Fruit fly (Drosophila melanogaster) whole organism, embryonic: ENCODE results near the gene Ms.

Experiments
- Ada2b ChIP-seq: fragments of 200-800 bp; sonication (Bioruptor generic); IDR thresholded peaks from 2 replicates; pipeline ENCODE4 v1.3.6; 2022; ENCODE audit warnings: missing biosample characterization, missing genetic modification characterization
- CG10543 ChIP-seq: fragments of 200-800 bp; sonication (Bioruptor generic); optimal IDR thresholded peaks from 3 replicates; lab custom pipeline; 2017; ENCODE audit warnings: missing biosample characterization, mild to moderate bottlenecking, missing genetic modification characterization, moderate library complexity
- CG11247 ChIP-seq: fragments of 200-800 bp; sonication (Bioruptor generic); IDR thresholded peaks from 2 replicates; pipeline ENCODE4 v1.3.6; 2022; ENCODE audit warnings: missing biosample characterization, missing genetic modification characterization
- CG12071 ChIP-seq: fragments of 200-800 bp; sonication (Bioruptor generic); optimal IDR thresholded peaks from 3 replicates; lab custom pipeline; 2018; ENCODE audit warnings: missing biosample characterization, mild to moderate bottlenecking, missing genetic modification characterization
- CG12299 ChIP-seq: fragments of 200-800 bp; sonication (Bioruptor generic); optimal IDR thresholded peaks from 2 replicates; lab custom pipeline; 2018; ENCODE audit warnings: missing biosample characterization, mild to moderate bottlenecking, missing genetic modification characterization
- CG12391 ChIP-seq: fragments of 200-800 bp; sonication (Bioruptor generic); optimal IDR thresholded peaks from 3 replicates; lab custom pipeline; 2018; ENCODE audit warnings: missing biosample characterization, mild to moderate bottlenecking, missing genetic modification characterization, moderate library complexity
- CG13624 ChIP-seq: fragments of 200-800 bp; sonication (Bioruptor generic); optimal IDR thresholded peaks from 2 replicates; lab custom pipeline; 2016; ENCODE audit warnings: missing biosample characterization, missing genetic modification characterization
- CG14441 ChIP-seq: fragments of 200-800 bp; sonication (Bioruptor generic); IDR thresholded peaks from 2 replicates; pipeline ENCODE4 v1.3.6; 2022; ENCODE audit warnings: missing biosample characterization, missing genetic modification characterization
- CG14667 ChIP-seq: fragments of 200-800 bp; sonication (Bioruptor generic); IDR thresholded peaks from 2 replicates; pipeline ENCODE4 v1.3.6; 2022; ENCODE audit warnings: missing biosample characterization, missing genetic modification characterization
- CG14710 ChIP-seq: fragments of 200-800 bp; sonication (Bioruptor generic); optimal IDR thresholded peaks from 3 replicates; lab custom pipeline; 2019; ENCODE audit warnings: missing biosample characterization, mild to moderate bottlenecking, missing genetic modification characterization, moderate library complexity
- CG15479 ChIP-seq: fragments of 200-800 bp; sonication (Bioruptor generic); optimal IDR thresholded peaks from 3 replicates; lab custom pipeline; 2019; ENCODE audit warnings: missing biosample characterization, mild to moderate bottlenecking, missing genetic modification characterization, moderate library complexity
- CG18262 ChIP-seq: fragments of 200-800 bp; optimal IDR thresholded peaks from 3 replicates; lab custom pipeline; 2019; ENCODE audit warnings: missing biosample characterization, mild to moderate bottlenecking, missing genetic modification characterization, moderate library complexity
- CG2120 ChIP-seq: fragments of 200-800 bp; sonication (Bioruptor generic); optimal IDR thresholded peaks from 3 replicates; lab custom pipeline; 2016; ENCODE audit warnings: missing biosample characterization, missing genetic modification characterization
- CG2875 ChIP-seq: fragments of 200-800 bp; sonication (Bioruptor generic); optimal IDR thresholded peaks from 2 replicates; lab custom pipeline; 2017; ENCODE audit warnings: missing biosample characterization, mild to moderate bottlenecking, missing genetic modification characterization, missing genetic modification reagents
- CG30403 ChIP-seq: fragments of 200-800 bp; sonication (Bioruptor generic); optimal IDR thresholded peaks from 3 replicates; lab custom pipeline; 2016; ENCODE audit warnings: missing biosample characterization, missing genetic modification characterization
- CG33213 ChIP-seq: fragments of 200-800 bp; sonication (Bioruptor generic); optimal IDR thresholded peaks from 3 replicates; lab custom pipeline; 2016; ENCODE audit warnings: missing biosample characterization, missing genetic modification characterization
- CG33557 ChIP-seq: fragments of 200-800 bp; sonication (Bioruptor generic); optimal IDR thresholded peaks from 2 replicates; lab custom pipeline; 2019; ENCODE audit warnings: missing biosample characterization, mild to moderate bottlenecking, missing genetic modification characterization, moderate library complexity
- CG7271 ChIP-seq: fragments of 200-800 bp; sonication (Bioruptor generic); optimal IDR thresholded peaks from 2 replicates; lab custom pipeline; 2018; ENCODE audit warnings: missing biosample characterization, mild to moderate bottlenecking, missing genetic modification characterization, moderate library complexity
- CG7556 ChIP-seq: fragments of 200-800 bp; sonication (Bioruptor generic); optimal IDR thresholded peaks from 2 replicates; lab custom pipeline; 2017; ENCODE audit warnings: missing biosample characterization, mild to moderate bottlenecking, missing genetic modification characterization
- CG7745 ChIP-seq: fragments of 200-800 bp; sonication (Bioruptor generic); optimal IDR thresholded peaks from 2 replicates; lab custom pipeline; 2018; ENCODE audit warnings: missing biosample characterization, mild to moderate bottlenecking, missing genetic modification characterization, moderate library complexity
- CG8388 ChIP-seq: fragments of 200-800 bp; sonication (Bioruptor generic); optimal IDR thresholded peaks from 2 replicates; lab custom pipeline; 2019; ENCODE audit warnings: missing biosample characterization, mild to moderate bottlenecking, missing genetic modification characterization, moderate library complexity
- CG9215 ChIP-seq: fragments of 200-800 bp; sonication (Bioruptor generic); IDR thresholded peaks from 2 replicates; pipeline ENCODE4 v1.3.6; 2022; ENCODE audit warnings: missing biosample characterization, missing genetic modification characterization
- CG9437 ChIP-seq: fragments of 200-800 bp; sonication (Bioruptor generic); optimal IDR thresholded peaks from 2 replicates; lab custom pipeline; 2018; ENCODE audit warnings: missing biosample characterization, mild to moderate bottlenecking, missing genetic modification characterization
- Dek ChIP-seq: fragments of 200-800 bp; sonication (Bioruptor generic); optimal IDR thresholded peaks from 3 replicates; lab custom pipeline; 2019; ENCODE audit warnings: missing biosample characterization, mild to moderate bottlenecking, missing genetic modification characterization, moderate library complexity
- Fer2 ChIP-seq: fragments of 200-800 bp; sonication (Bioruptor generic); optimal IDR thresholded peaks from 2 replicates; lab custom pipeline; 2018; ENCODE audit warnings: missing biosample characterization, mild to moderate bottlenecking, missing genetic modification characterization, moderate library complexity
- Hand ChIP-seq: fragments of 200-800 bp; sonication (Bioruptor generic); optimal IDR thresholded peaks from 2 replicates; lab custom pipeline; 2017; ENCODE audit warnings: mild to moderate bottlenecking, missing biosample characterization, missing genetic modification reagents, missing genetic modification characterization
- Hmr ChIP-seq: fragments of 200-800 bp; sonication (Bioruptor generic); optimal IDR thresholded peaks from 3 replicates; lab custom pipeline; 2017; ENCODE audit warnings: mild to moderate bottlenecking, missing biosample characterization, missing genetic modification reagents, missing genetic modification characterization
- MTF-1 ChIP-seq: fragments of 200-800 bp; sonication (Bioruptor generic); optimal IDR thresholded peaks from 2 replicates; lab custom pipeline; 2018; ENCODE audit warnings: missing biosample characterization, mild to moderate bottlenecking, missing genetic modification characterization, borderline replicate concordance
- NC2α ChIP-seq: fragments of 200-800 bp; sonication (Bioruptor generic); optimal IDR thresholded peaks from 2 replicates; lab custom pipeline; 2016; ENCODE audit warnings: missing biosample characterization, missing genetic modification characterization
- Nf-YC ChIP-seq: fragments of 200-800 bp; optimal IDR thresholded peaks from 3 replicates; lab custom pipeline; 2019; ENCODE audit warnings: missing biosample characterization, mild to moderate bottlenecking, missing genetic modification characterization, moderate library complexity
- Oli ChIP-seq: fragments of 200-800 bp; sonication (Bioruptor generic); optimal IDR thresholded peaks from 2 replicates; lab custom pipeline; 2018; ENCODE audit warnings: missing biosample characterization, mild to moderate bottlenecking, missing genetic modification characterization, moderate library complexity
- Xrp1 ChIP-seq: fragments of 200-800 bp; sonication (Bioruptor generic); IDR thresholded peaks from 2 replicates; pipeline ENCODE4 v1.3.6; 2022; ENCODE audit warnings: missing biosample characterization, missing genetic modification characterization
- bsh ChIP-seq, 2 experiments: fragments of 200-800 bp; sonication (Bioruptor generic); optimal IDR thresholded peaks; 2 replicates each; lab custom pipeline; 2017 to 2018; ENCODE audit warnings: mild to moderate bottlenecking in 2 of 2, missing biosample characterization in 2 of 2, missing genetic modification characterization in 2 of 2, moderate library complexity in 1 of 2
- caup ChIP-seq: fragments of 200-800 bp; sonication (Bioruptor generic); optimal IDR thresholded peaks from 3 replicates; lab custom pipeline; 2017; ENCODE audit warnings: missing biosample characterization, mild to moderate bottlenecking, missing genetic modification characterization, moderate library complexity; ENCODE audit not compliant: severe bottlenecking
- crc ChIP-seq: fragments of 200-800 bp; sonication (Bioruptor generic); optimal IDR thresholded peaks from 2 replicates; lab custom pipeline; 2016; ENCODE audit warnings: missing biosample characterization, missing genetic modification characterization
- gcm ChIP-seq: fragments of 200-800 bp; sonication (Bioruptor generic); optimal IDR thresholded peaks from 2 replicates; lab custom pipeline; 2019; ENCODE audit warnings: missing biosample characterization, mild to moderate bottlenecking, missing genetic modification characterization, moderate library complexity
- hth ChIP-seq: fragments of >200 bp; optimal IDR thresholded peaks from 2 replicates; lab custom pipeline; 2017; ENCODE audit warnings: inconsistent platforms
- inv ChIP-seq: fragments of 200-800 bp; sonication (Bioruptor generic); IDR thresholded peaks from 2 replicates; pipeline ENCODE4 v1.3.6; 2022; ENCODE audit warnings: missing biosample characterization, missing genetic modification characterization; ENCODE audit not compliant: partially characterized antibody
- klu ChIP-seq: fragments of 200-800 bp; sonication (Bioruptor generic); IDR thresholded peaks from 2 replicates; pipeline ENCODE4 v1.3.6; 2022; ENCODE audit warnings: missing biosample characterization, missing genetic modification characterization
- luna ChIP-seq: fragments of 200-800 bp; sonication (Bioruptor generic); optimal IDR thresholded peaks from 2 replicates; lab custom pipeline; 2016; ENCODE audit warnings: missing biosample characterization, missing genetic modification characterization
- oc ChIP-seq: fragments of 200-800 bp; sonication (Bioruptor generic); optimal IDR thresholded peaks from 2 replicates; lab custom pipeline; 2018; ENCODE audit warnings: missing biosample characterization, mild to moderate bottlenecking, missing genetic modification characterization, moderate library complexity
- pan ChIP-seq, 4 experiments: fragments of >200 bp in 3 of 4; fragments of 200-800 bp in 1 of 4; sonication (Bioruptor generic) in 1 of 4; optimal IDR thresholded peaks in 3 of 4; IDR thresholded peaks in 1 of 4; 2 replicates each; pipeline versions ENCODE4 v1.3.6 to Lab custom; 2017 to 2022; ENCODE audit warnings: missing biosample characterization in 2 of 4, missing genetic modification characterization in 2 of 4, mixed read lengths in 1 of 4
- peb ChIP-seq: fragments of 200-800 bp; sonication (Bioruptor generic); IDR thresholded peaks from 2 replicates; pipeline ENCODE4 v1.3.6; 2022; ENCODE audit warnings: missing biosample characterization, missing genetic modification characterization
- row ChIP-seq: fragments of 200-800 bp; sonication (Bioruptor generic); IDR thresholded peaks from 3 replicates; pipeline ENCODE4 v1.3.6; 2022; ENCODE audit warnings: missing biosample characterization, missing genetic modification characterization
- so ChIP-seq: fragments of 200-800 bp; sonication (Bioruptor generic); IDR thresholded peaks from 3 replicates; pipeline ENCODE4 v1.3.6; 2022; ENCODE audit warnings: missing biosample characterization, missing genetic modification characterization
- tgo ChIP-seq: fragments of 200-800 bp; sonication (Bioruptor generic); IDR thresholded peaks from 3 replicates; pipeline ENCODE4 v1.3.6; 2022; ENCODE audit warnings: missing biosample characterization, missing genetic modification characterization
- vvl ChIP-seq: fragments of 200-800 bp; sonication (Bioruptor generic); IDR thresholded peaks from 2 replicates; pipeline ENCODE4 v1.3.6; 2022; ENCODE audit warnings: missing biosample characterization, missing genetic modification characterization
- yki ChIP-seq: fragments of >200 bp; optimal IDR thresholded peaks from 3 replicates; lab custom pipeline; 2018
- zen2 ChIP-seq: fragments of 200-800 bp; sonication (Bioruptor generic); IDR thresholded peaks from 3 replicates; pipeline ENCODE4 v1.3.6; 2022; ENCODE audit warnings: missing biosample characterization, missing genetic modification characterization; ENCODE audit not compliant: partially characterized antibody
- zfh1 ChIP-seq: fragments of 200-800 bp; sonication (Bioruptor generic); IDR thresholded peaks from 3 replicates; pipeline ENCODE4 v1.3.6; 2022; ENCODE audit warnings: missing biosample characterization, missing genetic modification characterization
- zfh2 ChIP-seq: fragments of 200-800 bp; sonication (Bioruptor generic); optimal IDR thresholded peaks from 2 replicates; lab custom pipeline; 2016; ENCODE audit warnings: missing biosample characterization, missing genetic modification characterization

The Ms gene

dm6 chr3R:24301520-24301919 is 39.8 kb upstream of the Ms start (continued):
- no peak for TF ChIP-seq CG14710 (tag; lab: Kevin White, UChicago)
- TF ChIP-seq hth: no peak
- TF ChIP-seq CG33557 (GFP tag; lab: Kevin White, UChicago): no peak
- TF ChIP-seq CG2875 (GFP tag; lab: Kevin White, UChicago): peak; percentile 54
- no peak for TF ChIP-seq caup
- no peak for TF ChIP-seq zfh2 (GFP tag; lab: Kevin White, UChicago)
- no peak for TF ChIP-seq zfh1 (GFP tag; lab: Robert Waterston, UW)
- peak; percentile 29 for TF ChIP-seq CG12071 (GFP tag; lab: Kevin White, UChicago)
- no peak for TF ChIP-seq Hand (GFP tag; lab: Kevin White, UChicago)
- TF ChIP-seq Dek (tag; lab: Kevin White, UChicago): no peak
- no peak for TF ChIP-seq inv
- no peak for TF ChIP-seq NC2α (GFP tag; lab: Kevin White, UChicago)
- TF ChIP-seq CG33213 (GFP tag; lab: Kevin White, UChicago): no peak
- TF ChIP-seq CG11247 (GFP tag; lab: Robert Waterston, UW): no peak
- TF ChIP-seq Fer2 (tag; lab: Kevin White, UChicago): no peak
- no peak for TF ChIP-seq CG13624 (GFP tag; lab: Kevin White, UChicago)
- TF ChIP-seq CG7556 (GFP tag; lab: Kevin White, UChicago): no peak
- no peak for TF ChIP-seq so (GFP tag; lab: Robert Waterston, UW)
- no peak for TF ChIP-seq Nf-YC
- peak; percentile 45 for TF ChIP-seq Xrp1
- no peak for TF ChIP-seq MTF-1 (GFP tag; lab: Kevin White, UChicago)
- TF ChIP-seq CG15479: no peak
- no peak for TF ChIP-seq oc (tag; lab: Kevin White, UChicago)
- no peak for TF ChIP-seq Hmr (GFP tag; lab: Kevin White, UChicago)
- TF ChIP-seq CG9437 (GFP tag; lab: Kevin White, UChicago): no peak
- no peak for TF ChIP-seq CG7745 (tag; lab: Kevin White, UChicago)
- no peak for TF ChIP-seq klu (GFP tag; lab: Robert Waterston, UW)
- no peak for TF ChIP-seq gcm (GFP tag; lab: Kevin White, UChicago)
- TF ChIP-seq bsh (GFP tag; optimal IDR thresholded peaks at IDR 0.05; lab: Kevin White, UChicago): peak in 1 of 2 experiments; percentile 43
- TF ChIP-seq, all 482 proteins: peak for 37

DNA sequence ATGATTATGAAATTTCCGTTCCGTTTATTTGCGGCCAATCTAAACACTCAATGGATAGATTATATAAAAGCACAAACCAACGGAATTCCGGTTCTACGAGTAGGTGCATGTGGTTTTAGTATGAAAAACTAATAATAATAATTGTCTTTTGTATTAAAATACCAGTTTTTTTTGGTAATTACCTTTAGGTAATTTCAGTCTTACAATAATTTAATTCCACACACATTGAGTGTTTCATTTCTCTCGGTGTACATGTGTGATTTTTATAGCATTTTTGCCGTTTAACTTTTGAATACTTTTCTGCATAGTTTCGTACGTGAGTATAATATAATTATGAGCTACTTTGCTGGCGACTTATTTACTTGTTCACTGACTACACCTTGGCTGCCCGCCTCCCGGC is 38.3 kb upstream of the Ms start:
- TF ChIP-seq row (peak; percentile 56; the same call in 2 of the 3 replicates), CG9215 (no peak), Ada2b (GFP tag; lab: Robert Waterston, UW) (peak; percentile 45), vvl (GFP tag; lab: Robert Waterston, UW) (peak; percentile 30; the same call in 1 of the 2 replicates), CG7271 (tag; lab: Kevin White, UChicago) (no peak), CG2120 (GFP tag; lab: Kevin White, UChicago) (peak; percentile 30), CG10543 (GFP tag; lab: Kevin White, UChicago) (no peak), CG12391 (peak; percentile 7), peb (GFP tag; lab: Robert Waterston, UW) (no peak), CG30403 (GFP tag; lab: Kevin White, UChicago) (peak; percentile 23), CG18262 (tag; lab: Kevin White, UChicago) (no peak), Oli (tag; lab: Kevin White, UChicago) (peak; percentile 6), zen2 (GFP tag; lab: Robert Waterston, UW) (no peak), yki (lab: Kevin White, UChicago) (no peak), CG14441 (GFP tag; lab: Robert Waterston, UW) (peak; percentile 49; the same call in 1 of the 2 replicates), CG12299 (tag; lab: Kevin White, UChicago) (no peak), tgo (GFP tag; lab: Robert Waterston, UW) (peak; percentile 41; the same call in 1 of the 3 replicates), CG8388 (GFP tag; lab: Kevin White, UChicago) (no peak), pan (optimal IDR thresholded peaks at IDR 0.05; lab: Kevin White, UChicago) (no peak), pan (GFP tag; optimal IDR thresholded peaks at IDR 0.05 in 1 of 2, IDR thresholded peaks at IDR 0.05 in 1 of 2) (peak in 1 of 2 experiments; percentile 54), CG14667 (no peak), luna (GFP tag; lab: Kevin White, UChicago) (no peak), crc (GFP tag; lab: Kevin White, UChicago) (no peak)
